Worm (Caenorhabditis elegans): ENCODE results near the gene taap-1.

taap-1 gene

ce11 chrII:8479337-8479736 lies 4.3 kb downstream of the taap-1 start:
- no peak for TF ChIP-seq ztf-26 (tag; optimal IDR thresholded peaks at IDR 0.05)
- TF ChIP-seq rec-8 (tag; optimal IDR thresholded peaks at IDR 0.05) = no peak
- TF ChIP-seq Y67H2A.10 (GFP tag; conservative IDR thresholded peaks at IDR 0.05) = no peak
- TF ChIP-seq ztf-28 (GFP tag; IDR thresholded peaks at IDR 0.05) = no peak
- TF ChIP-seq lin-40 (tag; optimal IDR thresholded peaks at IDR 0.05) = no peak
- TF ChIP-seq pbrm-1 (GFP tag; IDR thresholded peaks at IDR 0.05) = no peak
- no peak for TF ChIP-seq fkh-3 (tag; optimal IDR thresholded peaks at IDR 0.05)
- no peak for TF ChIP-seq sea-2 (GFP tag; IDR thresholded peaks at IDR 0.05)
- TF ChIP-seq hrde-1 (tag; optimal IDR thresholded peaks at IDR 0.05; ENCODE audit: borderline replicate concordance) = no peak
- no peak for TF ChIP-seq lsy-27 (tag; optimal IDR thresholded peaks at IDR 0.05; ENCODE audit: borderline replicate concordance, insufficient read depth)
- TF ChIP-seq C06A6.2 (GFP tag; conservative IDR thresholded peaks at IDR 0.05) = no peak
- no peak for TF ChIP-seq T26A5.8 (tag; optimal IDR thresholded peaks at IDR 0.05)
- TF ChIP-seq pha-4 (tag; optimal IDR thresholded peaks at IDR 0.05) = no peak
- TF ChIP-seq tbx-9 (tag; optimal IDR thresholded peaks at IDR 0.05; ENCODE audit: borderline replicate concordance) = no peak
- no peak for TF ChIP-seq let-607 (tag; optimal IDR thresholded peaks at IDR 0.05)
- 0 out of 2 replicates have a peak, but pooled peaks have one; percentile 16 for TF ChIP-seq Y53G8AR.9 (GFP tag; conservative IDR thresholded peaks at IDR 0.05)
- peak; percentile 8; the same call in 1 of the 2 replicates for TF ChIP-seq Y56A3A.18 (GFP tag; IDR thresholded peaks at IDR 0.05)
- TF ChIP-seq ama-1 (optimal IDR thresholded peaks at IDR 0.05) = no peak
- TF ChIP-seq ama-1 (GFP tag; optimal IDR thresholded peaks at IDR 0.05) = no peak
- 0 out of 2 replicates have a peak, but pooled peaks have one; percentile 67 for TF ChIP-seq ceh-58 (GFP tag; IDR thresholded peaks at IDR 0.05)

- TF ChIP-seq F23B12.7 (tag; optimal IDR thresholded peaks at IDR 0.05; ENCODE audit: insufficient read depth) = no peak
- TF ChIP-seq lsl-1 (GFP tag; optimal IDR thresholded peaks at IDR 0.05) = no peak
- TF ChIP-seq F33H1.4 (GFP tag; IDR thresholded peaks at IDR 0.05) = no peak
- no peak for TF ChIP-seq hlh-26 (GFP tag; conservative IDR thresholded peaks at IDR 0.05)
- no peak for TF ChIP-seq Y67H2A.10 (GFP tag; conservative IDR thresholded peaks at IDR 0.05)
- TF ChIP-seq bed-1 (GFP tag; IDR thresholded peaks at IDR 0.05) = no peak
Measured at ce11 chrII:8475306-8475822, 8.3 kb downstream of the taap-1 start, which contains the start of the genes M05D6.1 and M05D6.3. M05D6.1 (minus strand) TSS chrII:8475406. M05D6.3 (plus strand) TSS chrII:8475772.

ce11 chrII:8472916-8473315 lies 10.8 kb downstream of the taap-1 start:
- no peak for TF ChIP-seq gei-17 (GFP tag; optimal IDR thresholded peaks at IDR 0.05)
- no peak for TF ChIP-seq dpl-1 (GFP tag; optimal IDR thresholded peaks at IDR 0.05)
- TF ChIP-seq pbrm-1 (GFP tag; IDR thresholded peaks at IDR 0.05) = no peak
- TF ChIP-seq F33H1.4 (GFP tag; IDR thresholded peaks at IDR 0.05) = no peak
- no peak for TF ChIP-seq C17E4.6 (GFP tag; IDR thresholded peaks at IDR 0.05)
- TF ChIP-seq nhr-120 (GFP tag; IDR thresholded peaks at IDR 0.05) = no peak
- TF ChIP-seq tlf-1 (GFP tag; optimal IDR thresholded peaks at IDR 0.05) = no peak
- TF ChIP-seq efl-1 (GFP tag; optimal IDR thresholded peaks at IDR 0.05) = no peak
- no peak for TF ChIP-seq K11D2.4 (GFP tag; IDR thresholded peaks at IDR 0.05)
- TF ChIP-seq aptf-2 (GFP tag; conservative IDR thresholded peaks at IDR 0.05) = no peak

ce11 chrII:8471139-8471538 lies 12.5 kb downstream of the taap-1 start, which contains the start of gene M05D6.8:
M05D6.8 (minus strand) TSS chrII:8471239.
- TF ChIP-seq hsf-1 (GFP tag; IDR thresholded peaks at IDR 0.05) = no peak
- TF ChIP-seq attf-5 (GFP tag; optimal IDR thresholded peaks at IDR 0.05) = no peak
- TF ChIP-seq efl-1 (GFP tag; optimal IDR thresholded peaks at IDR 0.05) = no peak
- no peak for TF ChIP-seq F55B11.4 (tag; optimal IDR thresholded peaks at IDR 0.05; ENCODE audit: borderline replicate concordance, insufficient read depth)
- TF ChIP-seq F37B4.10 (GFP tag; IDR thresholded peaks at IDR 0.05) = no peak
- TF ChIP-seq F23B12.7 (tag; optimal IDR thresholded peaks at IDR 0.05; ENCODE audit: insufficient read depth) = no peak
- TF ChIP-seq lin-54 (GFP tag; optimal IDR thresholded peaks at IDR 0.05) = no peak
- no peak for TF ChIP-seq nhr-179 (tag; optimal IDR thresholded peaks at IDR 0.05)
- no peak for TF ChIP-seq mcd-1 (GFP tag; IDR thresholded peaks at IDR 0.05)
- TF ChIP-seq Y53F4B.3 (GFP tag; IDR thresholded peaks at IDR 0.05) = no peak
- TF ChIP-seq madf-3 (GFP tag; IDR thresholded peaks at IDR 0.05) = no peak
